Worm (Caenorhabditis elegans) whole organism, L4 larva: Measurements from ENCODE around the gene srh-128.

Source experiments
- D1046.2 ChIP-seq: fragments of 200-800 bp; sonication (Bioruptor generic); IDR thresholded peaks from 2 replicates; pipeline ENCODE4 v1.3.6; 2022; ENCODE audit warnings: missing genetic modification characterization, missing compliant biosample characterization
- F26F4.8 ChIP-seq: fragments of 200-800 bp; sonication (Bioruptor generic); conservative IDR thresholded peaks from 2 replicates; pipeline ENCODE4 v1.3.6; 2022; ENCODE audit warnings: missing genetic modification characterization, missing compliant biosample characterization
- F37D6.2 ChIP-seq: sonication (generic microtip); optimal IDR thresholded peaks from 2 replicates; lab custom pipeline; 2016; ENCODE audit warnings: mild to moderate bottlenecking, missing genetic modification characterization, missing compliant biosample characterization
- F44E2.7 ChIP-seq: fragments of 200-800 bp; sonication (Bioruptor generic); IDR thresholded peaks from 2 replicates; pipeline ENCODE4 v2.1.2; 2022; ENCODE audit warnings: missing genetic modification characterization, missing compliant biosample characterization
- F49E8.2 ChIP-seq: sonication (generic microtip); optimal IDR thresholded peaks from 2 replicates; lab custom pipeline; 2016; ENCODE audit warnings: missing compliant biosample characterization, mild to moderate bottlenecking, missing genetic modification characterization, borderline replicate concordance
- R02D3.7 ChIP-seq: fragments of 150-350 bp; sonication (generic microtip); optimal IDR thresholded peaks from 3 replicates; lab custom pipeline; 2014; ENCODE audit warnings: missing biosample characterization, missing genetic modification characterization
- T26A8.4 ChIP-seq: fragments of 200-800 bp; sonication (Bioruptor generic); IDR thresholded peaks from 2 replicates; pipeline ENCODE4 v1.3.6; 2022; ENCODE audit warnings: missing genetic modification characterization, missing compliant biosample characterization
- Y105C5A.15 ChIP-seq: fragments of 200-800 bp; sonication (Bioruptor generic); IDR thresholded peaks from 2 replicates; pipeline ENCODE4 v1.3.6; 2022; ENCODE audit warnings: missing genetic modification characterization, missing compliant biosample characterization
- Y5F2A.4 ChIP-seq: fragments of 200-800 bp; sonication (Bioruptor generic); optimal IDR thresholded peaks from 2 replicates; lab custom pipeline; 2018; ENCODE audit warnings: mild to moderate bottlenecking, missing genetic modification characterization, missing compliant biosample characterization
- ZK337.2 ChIP-seq: fragments of 200-800 bp; sonication (Bioruptor generic); IDR thresholded peaks from 2 replicates; pipeline ENCODE4 v1.3.6; 2022; ENCODE audit warnings: missing genetic modification reagents, missing genetic modification characterization, missing compliant biosample characterization
- aly-2 ChIP-seq: sonication (generic microtip); optimal IDR thresholded peaks from 2 replicates; lab custom pipeline; 2018; ENCODE audit warnings: missing biosample characterization, missing genetic modification characterization
- ama-1 ChIP-seq: fragments of 150-350 bp; optimal IDR thresholded peaks from 2 replicates; lab custom pipeline; 2014; ENCODE audit warnings: inconsistent platforms, mixed read lengths
- attf-4 ChIP-seq: sonication (generic microtip); optimal IDR thresholded peaks from 3 replicates; lab custom pipeline; 2017; ENCODE audit warnings: missing biosample characterization, missing genetic modification characterization
- ceh-20 ChIP-seq: fragments of 200-800 bp; sonication (Bioruptor generic); IDR thresholded peaks from 2 replicates; pipeline ENCODE4 v1.3.6; 2022; ENCODE audit warnings: missing genetic modification reagents, missing genetic modification characterization, missing compliant biosample characterization
- ceh-28 ChIP-seq: fragments of 150-350 bp; optimal IDR thresholded peaks from 2 replicates; lab custom pipeline; 2014; ENCODE audit warnings: missing biosample characterization, missing genetic modification reagents, missing genetic modification characterization
- ces-1 ChIP-seq: fragments of 150-350 bp; sonication (generic microtip); optimal IDR thresholded peaks from 4 replicates; lab custom pipeline; 2014; ENCODE audit warnings: missing biosample characterization, missing genetic modification reagents, missing genetic modification characterization
- daf-12 ChIP-seq: fragments of 150-350 bp; optimal IDR thresholded peaks from 2 replicates; lab custom pipeline; 2014; ENCODE audit warnings: missing biosample characterization, missing genetic modification reagents, missing genetic modification characterization
- daf-16 ChIP-seq, 3 experiments: sonication (generic microtip); optimal IDR thresholded peaks; 2 replicates each; lab custom pipeline; 2016 to 2017; ENCODE audit warnings: missing genetic modification characterization in 3 of 3, missing genetic modification reagents in 3 of 3, mild to moderate bottlenecking in 2 of 3, missing compliant biosample characterization in 2 of 3, missing biosample characterization in 1 of 3, moderate library complexity in 1 of 3
- dmd-6 ChIP-seq: fragments of 200-800 bp; sonication (Bioruptor generic); IDR thresholded peaks from 2 replicates; pipeline ENCODE4 v1.3.6; 2022; ENCODE audit warnings: missing genetic modification reagents, missing genetic modification characterization, missing compliant biosample characterization
- dmd-9 ChIP-seq: fragments of 200-800 bp; sonication (Bioruptor generic); IDR thresholded peaks from 2 replicates; pipeline ENCODE4 v1.3.6; 2022; ENCODE audit warnings: missing genetic modification reagents, missing genetic modification characterization, missing compliant biosample characterization
- dpl-1 ChIP-seq: fragments of 150-350 bp; optimal IDR thresholded peaks from 2 replicates; lab custom pipeline; 2014; ENCODE audit warnings: missing biosample characterization, missing genetic modification reagents, missing genetic modification characterization
- fos-1 ChIP-seq: fragments of 150-350 bp; optimal IDR thresholded peaks from 2 replicates; lab custom pipeline; 2014; ENCODE audit warnings: missing biosample characterization, missing genetic modification characterization
- hlh-11 ChIP-seq: fragments of 200-800 bp; sonication (Bioruptor generic); optimal IDR thresholded peaks from 2 replicates; lab custom pipeline; 2018; ENCODE audit warnings: mild to moderate bottlenecking, missing genetic modification characterization, missing compliant biosample characterization
- hmg-1.1 ChIP-seq: fragments of 200-800 bp; sonication (Bioruptor generic); IDR thresholded peaks from 2 replicates; pipeline ENCODE4 v1.3.6; 2022; ENCODE audit warnings: missing genetic modification reagents, missing genetic modification characterization, missing compliant biosample characterization
- lim-7 ChIP-seq: fragments of 200-800 bp; sonication (Bioruptor generic); IDR thresholded peaks from 2 replicates; pipeline ENCODE4 v1.3.6; 2022; ENCODE audit warnings: missing genetic modification characterization, missing compliant biosample characterization
- lin-38 ChIP-seq: fragments of 200-800 bp; sonication (Bioruptor generic); IDR thresholded peaks from 2 replicates; pipeline ENCODE4 v1.3.6; 2022; ENCODE audit warnings: missing genetic modification reagents, missing genetic modification characterization, missing compliant biosample characterization
- lin-39 ChIP-seq: fragments of 150-350 bp; optimal IDR thresholded peaks from 2 replicates; lab custom pipeline; 2014; ENCODE audit warnings: missing biosample characterization, missing genetic modification reagents, missing genetic modification characterization
- lsy-2 ChIP-seq, 2 experiments: fragments of 150-350 bp in 1 of 2; sonication (generic microtip) in 1 of 2; optimal IDR thresholded peaks; 2 replicates each; lab custom pipeline; 2014 to 2017; ENCODE audit warnings: missing biosample characterization in 2 of 2, missing genetic modification characterization in 2 of 2
- madf-5 ChIP-seq, 2 experiments: fragments of 200-800 bp; sonication (Bioruptor generic); IDR thresholded peaks; 2 replicates each; pipeline ENCODE4 v1.3.6; 2022; ENCODE audit warnings: missing compliant biosample characterization in 2 of 2, missing genetic modification characterization in 2 of 2
- mdt-29 ChIP-seq: fragments of 200-800 bp; sonication (Bioruptor generic); IDR thresholded peaks from 2 replicates; pipeline ENCODE4 v1.3.6; 2022; ENCODE audit warnings: missing genetic modification reagents, missing genetic modification characterization, missing compliant biosample characterization
- mep-1 ChIP-seq: fragments of 150-350 bp; sonication (generic microtip); optimal IDR thresholded peaks from 3 replicates; lab custom pipeline; 2014; ENCODE audit warnings: missing biosample characterization, missing genetic modification characterization
- nhr-102 ChIP-seq: sonication (generic microtip); optimal IDR thresholded peaks from 2 replicates; lab custom pipeline; 2016; ENCODE audit warnings: mild to moderate bottlenecking, missing genetic modification characterization, moderate library complexity, missing compliant biosample characterization
- nhr-11 ChIP-seq: fragments of 150-350 bp; optimal IDR thresholded peaks from 2 replicates; lab custom pipeline; 2014; ENCODE audit warnings: missing biosample characterization, missing genetic modification characterization
- nhr-111 ChIP-seq: fragments of 200-800 bp; sonication (Bioruptor generic); optimal IDR thresholded peaks from 2 replicates; lab custom pipeline; 2018; ENCODE audit warnings: mild to moderate bottlenecking, missing genetic modification characterization, missing compliant biosample characterization
- nhr-42 ChIP-seq: fragments of 200-800 bp; sonication (Bioruptor generic); IDR thresholded peaks from 2 replicates; pipeline ENCODE4 v1.3.6; 2022; ENCODE audit warnings: missing genetic modification characterization, missing compliant biosample characterization
- nhr-6 ChIP-seq: fragments of 150-350 bp; optimal IDR thresholded peaks from 2 replicates; lab custom pipeline; 2014; ENCODE audit warnings: missing biosample characterization, missing genetic modification characterization
- php-3 ChIP-seq: fragments of 200-800 bp; sonication (Bioruptor generic); IDR thresholded peaks from 2 replicates; pipeline ENCODE4 v1.3.6; 2022; ENCODE audit warnings: missing genetic modification reagents, missing genetic modification characterization, missing compliant biosample characterization
- saeg-2 ChIP-seq: fragments of 200-800 bp; sonication (Bioruptor generic); IDR thresholded peaks from 2 replicates; pipeline ENCODE4 v1.3.6; 2022; ENCODE audit warnings: missing genetic modification reagents, missing genetic modification characterization, missing compliant biosample characterization
- sdz-12 ChIP-seq: fragments of 200-800 bp; sonication (Bioruptor generic); optimal IDR thresholded peaks from 2 replicates; lab custom pipeline; 2018; ENCODE audit warnings: mild to moderate bottlenecking, missing genetic modification characterization, missing compliant biosample characterization
- snpc-4 ChIP-seq: fragments of 150-350 bp; optimal IDR thresholded peaks from 2 replicates; lab custom pipeline; 2014; ENCODE audit warnings: missing biosample characterization, missing genetic modification characterization
- spr-3 ChIP-seq: fragments of 200-800 bp; sonication (Bioruptor generic); optimal IDR thresholded peaks from 2 replicates; lab custom pipeline; 2018; ENCODE audit warnings: mild to moderate bottlenecking, missing genetic modification characterization, missing compliant biosample characterization
- unc-39 ChIP-seq: sonication (generic microtip); optimal IDR thresholded peaks from 2 replicates; lab custom pipeline; 2017; ENCODE audit warnings: missing biosample characterization, missing genetic modification characterization
- unc-62 ChIP-seq, 3 experiments: fragments of 150-350 bp in 1 of 3; sonication (generic microtip); optimal IDR thresholded peaks in 2 of 3; peaks in 1 of 3; 1 replicate in 1 of 3; 2 replicates in 2 of 3; lab custom pipeline; 2014 to 2017; ENCODE audit warnings: missing biosample characterization in 3 of 3, missing genetic modification characterization in 3 of 3, missing genetic modification reagents in 3 of 3, missing genotype in 1 of 3
- vab-7 ChIP-seq: fragments of 200-800 bp; sonication (Bioruptor generic); IDR thresholded peaks from 2 replicates; pipeline ENCODE4 v1.3.6; 2022; ENCODE audit warnings: missing genetic modification reagents, missing genetic modification characterization, missing compliant biosample characterization
- zag-1 ChIP-seq: fragments of 150-350 bp; optimal IDR thresholded peaks from 2 replicates; lab custom pipeline; 2014; ENCODE audit warnings: missing biosample characterization, missing genetic modification characterization
- zip-2 ChIP-seq: fragments of 150-350 bp; optimal IDR thresholded peaks from 2 replicates; lab custom pipeline; 2014; ENCODE audit warnings: missing biosample characterization, missing genetic modification characterization
- ztf-7 ChIP-seq: fragments of 150-350 bp; optimal IDR thresholded peaks from 2 replicates; lab custom pipeline; 2014; ENCODE audit warnings: missing biosample characterization, missing genetic modification characterization

Gene srh-128

DNA sequence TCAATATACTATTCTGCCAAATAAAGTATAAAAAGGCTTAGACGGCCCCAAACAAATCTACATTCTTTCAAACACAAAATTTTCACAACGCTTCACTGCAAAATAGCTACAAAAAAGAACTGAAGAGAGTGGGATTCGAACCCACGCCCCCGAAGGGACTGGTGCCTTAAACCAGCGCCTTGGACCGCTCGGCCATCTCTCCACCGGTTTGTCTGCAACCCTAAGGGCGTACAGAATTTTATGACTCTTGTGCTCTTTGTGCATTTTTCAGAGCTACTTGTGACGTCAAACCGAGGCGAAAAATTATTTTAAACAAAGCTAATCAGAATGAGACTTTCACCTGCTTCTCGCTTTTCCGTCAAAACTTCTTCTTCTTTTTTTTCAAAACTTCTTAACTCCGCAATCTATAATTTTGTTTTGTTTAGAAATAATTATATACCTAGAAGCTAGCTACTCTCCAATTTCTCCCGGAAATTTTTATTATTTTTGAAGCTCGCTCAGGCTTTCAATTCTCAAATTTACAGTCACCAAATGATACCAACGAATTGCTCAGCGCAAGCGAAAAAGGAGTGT, 31.1 kb upstream of the srh-128 start, which contains the start of gene T05A8.8 (continued):
- TF ChIP-seq lim-7 (0 out of 2 replicates have a peak, but pooled peaks have one; percentile 48), hmg-1.1 (GFP tag; lab: Robert Waterston, UW) (no peak), madf-5 (GFP tag; IDR thresholded peaks at IDR 0.05; lab: Robert Waterston, UW) (0 out of 4 replicates have a peak, but pooled peaks have one; percentile 27 to 41), aly-2 (tag; lab: Kevin White, UChicago) (no peak), spr-3 (GFP tag; lab: Kevin White, UChicago) (no peak), D1046.2 (GFP tag; lab: Robert Waterston, UW) (0 out of 2 replicates have a peak, but pooled peaks have one; percentile 36), unc-62 (GFP tag; optimal IDR thresholded peaks at IDR 0.05 in 1 of 2; lab: Kevin White, UChicago) (peak in 1 of 2 experiments; percentile 51), unc-62 (tag; optimal IDR thresholded peaks at IDR 0.05; lab: Kevin White, UChicago) (no peak), F26F4.8 (GFP tag; lab: Robert Waterston, UW) (peak; percentile 70; the same call in 1 of the 2 replicates), lin-39 (no peak), nhr-111 (GFP tag; lab: Kevin White, UChicago) (no peak), ZK337.2 (GFP tag; lab: Robert Waterston, UW) (no peak), ceh-28 (tag; lab: Kevin White, UChicago) (no peak), attf-4 (no peak)

DNA sequence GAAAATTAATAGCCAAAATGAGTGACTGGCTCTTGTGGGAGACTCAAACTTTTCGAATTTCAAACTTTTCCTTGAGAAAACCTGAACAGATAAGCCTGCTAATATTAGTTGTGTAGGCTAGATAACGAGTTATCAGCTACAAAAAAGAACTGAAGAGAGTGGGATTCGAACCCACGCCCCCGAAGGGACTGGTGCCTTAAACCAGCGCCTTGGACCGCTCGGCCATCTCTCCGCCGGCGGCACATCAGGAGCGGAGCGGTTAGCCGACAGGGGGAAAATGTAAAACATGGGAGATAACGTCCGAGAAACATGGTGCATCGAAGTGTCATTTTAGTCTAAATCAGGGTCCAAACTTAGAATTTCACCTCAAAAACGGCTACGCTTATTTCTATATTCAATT, 30.5 kb upstream of the srh-128 start:
- no peak for TF ChIP-seq hlh-11 (tag; lab: Kevin White, UChicago)
- no peak for TF ChIP-seq zag-1 (tag; lab: Kevin White, UChicago)
- peak; percentile 11; the same call in 1 of the 2 replicates for TF ChIP-seq ceh-20 (GFP tag; lab: Robert Waterston, UW)
- no peak for TF ChIP-seq snpc-4
- 0 out of 2 replicates have a peak, but pooled peaks have one; percentile 19 for TF ChIP-seq D1046.2 (GFP tag; lab: Robert Waterston, UW)
- no peak for TF ChIP-seq F49E8.2
- peak; percentile 45; the same call in 1 of the 2 replicates for TF ChIP-seq vab-7 (GFP tag; lab: Robert Waterston, UW)
- peak; percentile 52; the same call in 1 of the 2 replicates for TF ChIP-seq mdt-29 (GFP tag; lab: Robert Waterston, UW)
- 0 out of 2 replicates have a peak, but pooled peaks have one; percentile 61 for TF ChIP-seq Y105C5A.15
- TF ChIP-seq dmd-9: peak; percentile 44; the same call in 1 of the 2 replicates
- no peak for TF ChIP-seq sdz-12
- no peak for TF ChIP-seq fos-1 (tag; lab: Kevin White, UChicago)
- TF ChIP-seq F44E2.7 (GFP tag; lab: Robert Waterston, UW): 0 out of 2 replicates have a peak, but pooled peaks have one; percentile 71
- no peak for TF ChIP-seq ces-1 (GFP tag; lab: Kevin White, UChicago)
- no peak for TF ChIP-seq daf-16 (GFP tag; optimal IDR thresholded peaks at IDR 0.05; lab: Kevin White, UChicago)
- peak; percentile 13 for TF ChIP-seq daf-16 (tag; optimal IDR thresholded peaks at IDR 0.05; lab: Kevin White, UChicago)
- TF ChIP-seq nhr-6 (tag; lab: Kevin White, UChicago): no peak
- no peak for TF ChIP-seq dpl-1 (GFP tag; lab: Kevin White, UChicago)
- TF ChIP-seq nhr-111 (GFP tag; lab: Kevin White, UChicago): no peak
- no peak for TF ChIP-seq php-3 (GFP tag; lab: Robert Waterston, UW)
- TF ChIP-seq lin-39: no peak
- no peak for TF ChIP-seq R02D3.7 (tag; lab: Kevin White, UChicago)
- TF ChIP-seq F37D6.2 (tag; lab: Kevin White, UChicago): no peak
- no peak for TF ChIP-seq unc-62 (GFP tag; optimal IDR thresholded peaks at IDR 0.05 in 1 of 2; lab: Kevin White, UChicago)
- no peak for TF ChIP-seq unc-62 (tag; optimal IDR thresholded peaks at IDR 0.05; lab: Kevin White, UChicago)
- no peak for TF ChIP-seq nhr-102 (tag; lab: Kevin White, UChicago)
- no peak for TF ChIP-seq nhr-11
- TF ChIP-seq Y5F2A.4: no peak
- TF ChIP-seq zip-2 (tag; lab: Kevin White, UChicago): no peak
- TF ChIP-seq ama-1 (lab: Kevin White, UChicago): no peak
- no peak for TF ChIP-seq madf-5 (GFP tag; IDR thresholded peaks at IDR 0.05; lab: Robert Waterston, UW)
- TF ChIP-seq saeg-2 (GFP tag; lab: Robert Waterston, UW): no peak
- TF ChIP-seq lsy-2 (tag; optimal IDR thresholded peaks at IDR 0.05; lab: Kevin White, UChicago): no peak
- no peak for TF ChIP-seq unc-39
- peak; percentile 29; the same call in 1 of the 2 replicates for TF ChIP-seq dmd-6 (GFP tag; lab: Robert Waterston, UW)
- TF ChIP-seq hmg-1.1 (GFP tag; lab: Robert Waterston, UW): no peak
- no peak for TF ChIP-seq mep-1 (tag; lab: Kevin White, UChicago)
- TF ChIP-seq ztf-7 (tag; lab: Kevin White, UChicago): no peak
- no peak for TF ChIP-seq daf-12 (tag; lab: Kevin White, UChicago)
- TF ChIP-seq aly-2 (tag; lab: Kevin White, UChicago): no peak
- no peak for TF ChIP-seq T26A8.4
- TF ChIP-seq lin-38 (GFP tag; lab: Robert Waterston, UW): peak; percentile 63
- no peak for TF ChIP-seq nhr-42
